Worm (Caenorhabditis elegans): Measurements from ENCODE around the gene best-3.

- TF ChIP-seq rnt-1 (tag; optimal IDR thresholded peaks at IDR 0.05) (no peak), unc-55 (GFP tag; optimal IDR thresholded peaks at IDR 0.05) (no peak), ama-1 (optimal IDR thresholded peaks at IDR 0.05) (no peak), pag-3 (tag; optimal IDR thresholded peaks at IDR 0.05; ENCODE audit: borderline replicate concordance) (no peak)
These were observed 6.4 kb upstream of the best-3 start, which contains the start of gene osta-1 for ce11 chrII:6349-6748.
